Fruit fly (Drosophila melanogaster): ENCODE results near the gene ro.

Gene ro

DNA sequence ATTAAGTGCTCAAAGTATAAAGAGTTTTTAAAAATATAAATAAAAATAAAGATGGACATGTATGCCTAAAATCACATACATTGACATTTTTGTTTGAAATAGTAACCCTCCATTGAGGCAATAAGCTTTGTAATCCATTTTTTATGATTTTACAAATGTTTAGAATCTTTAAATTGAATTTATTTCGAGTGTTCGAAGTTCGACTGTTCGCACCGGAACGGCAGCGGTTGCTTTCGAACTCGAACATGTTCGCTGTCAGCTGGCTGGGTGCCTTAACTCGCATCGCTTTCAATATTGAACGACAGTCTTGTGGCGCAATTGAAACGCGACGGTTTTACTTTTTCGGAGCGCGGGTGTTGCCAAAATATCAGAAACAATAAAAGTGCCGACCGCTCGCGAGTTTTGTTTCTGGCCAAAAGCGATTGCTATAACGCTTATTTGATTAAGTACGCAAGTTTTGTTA, 34.5 kb upstream of the ro start, which contains the start of gene CG46339 (continued):
- TF ChIP-seq pnt (GFP tag; optimal IDR thresholded peaks at IDR 0.05) (no peak), Sox102F (GFP tag; optimal IDR thresholded peaks at IDR 0.05) (peak; percentile 8), toy (GFP tag; IDR thresholded peaks at IDR 0.05) (no peak), CG15601 (tag; optimal IDR thresholded peaks at IDR 0.05) (peak; percentile 100), dan (GFP tag; IDR thresholded peaks at IDR 0.05) (no peak), Med (GFP tag) (peak; percentile 95), CG6765 (GFP tag; optimal IDR thresholded peaks at IDR 0.05) (peak; percentile 87), Dll (GFP tag; IDR thresholded peaks at IDR 0.05; ENCODE audit: partially characterized antibody) (0 out of 4 replicates have a peak, but pooled peaks have one; percentile 37), CG18262 (tag; optimal IDR thresholded peaks at IDR 0.05) (peak; percentile 61), gem (tag; optimal IDR thresholded peaks at IDR 0.05) (peak; percentile 74), CG4328 (GFP tag; optimal IDR thresholded peaks at IDR 0.05) (peak; percentile 55), Fer1 (GFP tag; optimal IDR thresholded peaks at IDR 0.05) (peak; percentile 92), mirr (GFP tag; optimal IDR thresholded peaks at IDR 0.05) (peak; percentile 91), sob (GFP tag; IDR thresholded peaks at IDR 0.05) (peak; percentile 79), eyg (GFP tag; optimal IDR thresholded peaks at IDR 0.05) (peak; percentile 19), CG8281 (tag; optimal IDR thresholded peaks at IDR 0.05) (no peak), Doc2 (GFP tag; IDR thresholded peaks at IDR 0.05) (no peak), CG17385 (GFP tag; optimal IDR thresholded peaks at IDR 0.05) (peak; percentile 71), Deaf1 (tag; optimal IDR thresholded peaks at IDR 0.05) (peak; percentile 73), grn (GFP tag; optimal IDR thresholded peaks at IDR 0.05) (peak; percentile 43), CG6254 (GFP tag; optimal IDR thresholded peaks at IDR 0.05) (peak; percentile 8), phol (tag; optimal IDR thresholded peaks at IDR 0.05) (peak; percentile 49), CG16779 (GFP tag; IDR thresholded peaks at IDR 0.05) (0 out of 2 replicates have a peak, but pooled peaks have one; percentile 65), lab (GFP tag; optimal IDR thresholded peaks at IDR 0.05) (peak; percentile 92), bab2 (GFP tag; optimal IDR thresholded peaks at IDR 0.05) (no peak), CG2678 (tag; optimal IDR thresholded peaks at IDR 0.05) (peak; percentile 71), CG34224 (GFP tag; IDR thresholded peaks at IDR 0.05; ENCODE audit: partially characterized antibody) (peak; percentile 25), CG1529 (GFP tag; optimal IDR thresholded peaks at IDR 0.05) (no peak), NC2β (GFP tag; optimal IDR thresholded peaks at IDR 0.05) (no peak), inv (GFP tag; IDR thresholded peaks at IDR 0.05; ENCODE audit: partially characterized antibody) (no peak), CG33557 (GFP tag; optimal IDR thresholded peaks at IDR 0.05) (no peak), hb (GFP tag; IDR thresholded peaks at IDR 0.05; ENCODE audit: partially characterized antibody) (no peak), so (GFP tag; IDR thresholded peaks at IDR 0.05) (peak; percentile 59; the same call in 1 of the 3 replicates), Sox100B (GFP tag; optimal IDR thresholded peaks at IDR 0.05) (peak; percentile 47), Bdp1 (GFP tag; optimal IDR thresholded peaks at IDR 0.05) (no peak), CG32532 (GFP tag; IDR thresholded peaks at IDR 0.05) (peak; percentile 90), CG4820 (GFP tag; optimal IDR thresholded peaks at IDR 0.05) (peak; percentile 48), Six4 (GFP tag; optimal IDR thresholded peaks at IDR 0.05) (peak; percentile 6), chm (GFP tag; IDR thresholded peaks at IDR 0.05) (peak; percentile 90), CG9876 (GFP tag; optimal IDR thresholded peaks at IDR 0.05) (no peak), sima (GFP tag; optimal IDR thresholded peaks at IDR 0.05) (no peak), Chrac-16 (GFP tag; optimal IDR thresholded peaks at IDR 0.05) (no peak), Atf-2 (GFP tag; optimal IDR thresholded peaks at IDR 0.05) (no peak), Awh (GFP tag; IDR thresholded peaks at IDR 0.05) (no peak; the same call in 1 of the 2 replicates), tna (GFP tag; IDR thresholded peaks at IDR 0.05; ENCODE audit: partially characterized antibody) (no peak), zen2 (GFP tag; IDR thresholded peaks at IDR 0.05; ENCODE audit: partially characterized antibody) (no peak), sug (tag; optimal IDR thresholded peaks at IDR 0.05) (peak; percentile 76), HLH4C (GFP tag; IDR thresholded peaks at IDR 0.05; ENCODE audit: partially characterized antibody) (peak; percentile 36; the same call in 1 of the 3 replicates), Opbp (GFP tag; IDR thresholded peaks at IDR 0.05; ENCODE audit: partially characterized antibody) (peak; percentile 25; the same call in 1 of the 3 replicates), Hey (tag; optimal IDR thresholded peaks at IDR 0.05) (peak; percentile 74)

All from whole organism, embryonic.